Fruit fly (Drosophila melanogaster): ENCODE measurements around the gene CG8478.

DNA sequence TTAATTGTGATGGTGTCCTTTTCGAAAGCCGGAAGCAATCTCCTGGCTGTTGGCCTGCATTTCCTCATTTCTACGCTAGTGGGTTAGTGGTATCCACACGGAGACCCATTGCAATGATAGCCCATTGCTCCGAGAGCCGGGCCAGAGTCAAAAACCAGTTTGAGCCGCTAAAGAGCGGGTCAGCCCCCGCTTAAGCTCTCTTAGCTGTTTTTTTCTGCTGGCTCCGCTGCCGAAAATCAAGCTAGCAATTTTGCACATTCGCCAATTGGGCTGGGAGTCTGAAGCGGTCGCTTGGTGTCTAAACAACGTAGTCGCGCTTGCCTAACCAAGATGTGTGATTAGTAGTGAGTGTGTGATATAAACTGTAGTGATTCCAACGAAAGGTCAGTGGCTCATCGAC, 16.3 kb downstream of the CG8478 start, which contains the start of gene CG12947:
- TF ChIP-seq CG15336 (GFP tag; IDR thresholded peaks at IDR 0.05) (peak; percentile 27; the same call in 1 of the 2 replicates), dsx (GFP tag; optimal IDR thresholded peaks at IDR 0.05; ENCODE audit: poor library complexity, severe bottlenecking) (no peak), CG6276 (GFP tag; optimal IDR thresholded peaks at IDR 0.05) (peak; percentile 12), Hr39 (GFP tag; optimal IDR thresholded peaks at IDR 0.05) (no peak), CG10631 (GFP tag; optimal IDR thresholded peaks at IDR 0.05) (no peak), CG11294 (GFP tag; IDR thresholded peaks at IDR 0.05) (no peak), Sox102F (GFP tag; optimal IDR thresholded peaks at IDR 0.05) (no peak)
